Fruit fly (Drosophila melanogaster) whole organism, wandering third instar larva: ENCODE data around the gene Taf4.

Source experiments
- Abd-B ChIP-seq: fragments of >200 bp; optimal IDR thresholded peaks from 2 replicates; lab custom pipeline; 2017; ENCODE audit warnings: missing biosample characterization, missing genetic modification characterization
- CG32264 ChIP-seq: fragments of 200-800 bp; sonication (Bioruptor generic); optimal IDR thresholded peaks from 2 replicates; lab custom pipeline; 2016; ENCODE audit warnings: missing biosample characterization, missing genetic modification characterization
- CG9705 ChIP-seq: fragments of 200-800 bp; sonication (Bioruptor generic); optimal IDR thresholded peaks from 2 replicates; lab custom pipeline; 2018; ENCODE audit warnings: missing biosample characterization, mild to moderate bottlenecking, missing genetic modification characterization
- CrebA ChIP-seq: fragments of 200-800 bp; sonication (Bioruptor generic); optimal IDR thresholded peaks from 2 replicates; lab custom pipeline; 2016; ENCODE audit warnings: missing biosample characterization, mild to moderate bottlenecking, missing genetic modification characterization, borderline replicate concordance
- Dfd ChIP-seq: fragments of >200 bp; optimal IDR thresholded peaks from 2 replicates; lab custom pipeline; 2017; ENCODE audit warnings: missing biosample characterization, missing genetic modification characterization
- Dif ChIP-seq: fragments of 200-275, 200-300 bp; sonication (Bioruptor generic); optimal IDR thresholded peaks from 2 replicates; lab custom pipeline; 2018; ENCODE audit warnings: missing biosample characterization, missing genetic modification characterization; ENCODE audit not compliant: partially characterized antibody
- Hnf4 ChIP-seq: fragments of 200-800 bp; sonication (Bioruptor generic); optimal IDR thresholded peaks from 2 replicates; lab custom pipeline; 2016; ENCODE audit warnings: missing biosample characterization, mild to moderate bottlenecking, missing genetic modification characterization
- Hr83 ChIP-seq: fragments of 200-300 bp; sonication (Bioruptor generic); optimal IDR thresholded peaks from 2 replicates; lab custom pipeline; 2016; ENCODE audit warnings: missing biosample characterization, mild to moderate bottlenecking, missing genetic modification characterization, moderate library complexity; ENCODE audit not compliant: poor library complexity, severe bottlenecking
- Jra ChIP-seq: sonication (Bioruptor generic); optimal IDR thresholded peaks from 2 replicates; lab custom pipeline; 2016; ENCODE audit warnings: missing biosample characterization, missing genetic modification characterization
- Mio ChIP-seq: sonication (Bioruptor generic); optimal IDR thresholded peaks from 2 replicates; lab custom pipeline; 2016; ENCODE audit warnings: missing biosample characterization, missing genetic modification characterization
- Myc ChIP-seq: fragments of >200 bp; optimal IDR thresholded peaks from 2 replicates; lab custom pipeline; 2017
- OdsH ChIP-seq: fragments of 200-800 bp; sonication (Bioruptor generic); optimal IDR thresholded peaks from 2 replicates; lab custom pipeline; 2016; ENCODE audit warnings: missing biosample characterization, mild to moderate bottlenecking, missing genetic modification characterization
- Rel ChIP-seq, 2 experiments: fragments of 200-800 bp; sonication (Bioruptor generic) in 1 of 2; optimal IDR thresholded peaks; 2 replicates in 1 of 2; 3 replicates in 1 of 2; lab custom pipeline; 2016 to 2019; ENCODE audit warnings: mild to moderate bottlenecking in 2 of 2, missing biosample characterization in 2 of 2, missing genetic modification characterization in 2 of 2, moderate library complexity in 1 of 2
- Sp1 ChIP-seq: fragments of 200-800 bp; sonication (Bioruptor generic); optimal IDR thresholded peaks from 3 replicates; lab custom pipeline; 2019; ENCODE audit warnings: missing biosample characterization, mild to moderate bottlenecking, missing genetic modification characterization, moderate library complexity
- Vsx2 ChIP-seq: fragments of 200-300, 225-300 bp; sonication (Bioruptor generic); optimal IDR thresholded peaks from 2 replicates; lab custom pipeline; 2018; ENCODE audit warnings: missing biosample characterization, missing genetic modification characterization; ENCODE audit not compliant: partially characterized antibody
- br ChIP-seq: fragments of 200-800 bp; sonication (Bioruptor generic); optimal IDR thresholded peaks from 2 replicates; lab custom pipeline; 2016; ENCODE audit warnings: missing biosample characterization, missing genetic modification characterization
- brk ChIP-seq: fragments of 200-800 bp; sonication (Bioruptor generic); optimal IDR thresholded peaks from 2 replicates; lab custom pipeline; 2016; ENCODE audit warnings: missing biosample characterization, mild to moderate bottlenecking, missing genetic modification characterization
- dl ChIP-seq, 2 experiments: fragments of 175-275, 200-275 bp in 1 of 2; fragments of 200-275 bp in 1 of 2; sonication (Bioruptor generic); optimal IDR thresholded peaks; lab custom pipeline; 2018; ENCODE audit warnings: mild to moderate bottlenecking in 2 of 2, missing biosample characterization in 2 of 2, missing genetic modification characterization in 2 of 2, moderate library complexity in 2 of 2; ENCODE audit not compliant: partially characterized antibody in 2 of 2, insufficient read depth in 1 of 2
- dmrt93B ChIP-seq: fragments of 200-800 bp; sonication (Bioruptor generic); optimal IDR thresholded peaks from 2 replicates; lab custom pipeline; 2018; ENCODE audit warnings: missing biosample characterization, mild to moderate bottlenecking, missing genetic modification characterization
- dsf ChIP-seq: sonication (Bioruptor generic); optimal IDR thresholded peaks from 2 replicates; lab custom pipeline; 2016; ENCODE audit warnings: missing biosample characterization, missing genetic modification characterization, borderline replicate concordance
- ey ChIP-seq: fragments of 200-800 bp; sonication (Bioruptor generic); optimal IDR thresholded peaks from 2 replicates; lab custom pipeline; 2016; ENCODE audit warnings: missing biosample characterization, missing genetic modification characterization
- foxo ChIP-seq, 2 experiments: fragments of 200-800 bp; sonication (Bioruptor generic); optimal IDR thresholded peaks; 2 replicates in 1 of 2; 3 replicates in 1 of 2; lab custom pipeline; 2016 to 2017; ENCODE audit warnings: missing biosample characterization in 2 of 2, missing genetic modification characterization in 2 of 2
- fru ChIP-seq: fragments of 200-800 bp; sonication (Bioruptor generic); optimal IDR thresholded peaks from 3 replicates; lab custom pipeline; 2016; ENCODE audit warnings: missing biosample characterization, mild to moderate bottlenecking, missing genetic modification characterization
- lola ChIP-seq: fragments of >200 bp; optimal IDR thresholded peaks from 2 replicates; lab custom pipeline; 2017; ENCODE audit warnings: missing biosample characterization, missing genetic modification characterization
- pan ChIP-seq: fragments of >200 bp; optimal IDR thresholded peaks from 2 replicates; lab custom pipeline; 2017
- psq ChIP-seq: fragments of 200-800 bp; sonication (Bioruptor generic); optimal IDR thresholded peaks from 3 replicates; lab custom pipeline; 2017; ENCODE audit warnings: missing biosample characterization, mild to moderate bottlenecking, missing genetic modification characterization, moderate library complexity
- sv ChIP-seq: fragments of 200-800 bp; sonication (Bioruptor generic); optimal IDR thresholded peaks from 3 replicates; lab custom pipeline; 2016; ENCODE audit warnings: missing biosample characterization, missing genetic modification characterization
- usp ChIP-seq: fragments of >200 bp; optimal IDR thresholded peaks from 2 replicates; lab custom pipeline; 2017; ENCODE audit warnings: missing biosample characterization, missing genetic modification characterization
- woc ChIP-seq: sonication (Bioruptor generic); optimal IDR thresholded peaks from 2 replicates; lab custom pipeline; 2016; ENCODE audit warnings: missing biosample characterization, mild to moderate bottlenecking, missing genetic modification characterization

The Taf4 gene

DNA sequence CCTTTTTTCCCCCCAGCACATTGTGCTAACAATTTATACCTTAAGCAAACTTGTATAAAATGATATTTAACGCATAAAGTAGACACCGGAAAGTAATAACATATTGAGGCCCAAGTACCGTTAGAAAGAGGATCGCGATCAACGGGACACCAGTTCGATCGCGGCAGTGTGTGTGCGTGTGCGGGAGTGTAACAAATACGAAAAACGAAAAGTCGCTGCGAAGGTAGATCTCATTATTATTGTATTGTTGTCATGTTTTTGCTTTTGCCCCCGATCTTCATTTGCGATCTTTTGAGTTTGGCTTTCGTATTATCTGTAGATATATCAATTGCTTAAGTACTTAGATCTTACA lies 19.0 kb downstream of the Taf4 start:
- no peak for TF ChIP-seq brk (GFP tag; lab: Kevin White, UChicago)
- TF ChIP-seq CG9705: no peak
- TF ChIP-seq OdsH (GFP tag; lab: Kevin White, UChicago): no peak
- TF ChIP-seq CrebA (GFP tag; lab: Kevin White, UChicago): no peak
- TF ChIP-seq foxo (GFP tag; optimal IDR thresholded peaks at IDR 0.05; lab: Kevin White, UChicago): no peak
- no peak for TF ChIP-seq Abd-B (GFP tag; lab: Kevin White, UChicago)
- TF ChIP-seq sv (GFP tag; lab: Kevin White, UChicago): no peak
- no peak for TF ChIP-seq lola (GFP tag; lab: Kevin White, UChicago)
- no peak for TF ChIP-seq CG32264 (GFP tag; lab: Kevin White, UChicago)
- TF ChIP-seq ey (GFP tag; lab: Kevin White, UChicago): no peak
- TF ChIP-seq Hnf4 (GFP tag; lab: Kevin White, UChicago): no peak
- TF ChIP-seq pan (lab: Kevin White, UChicago): no peak
- TF ChIP-seq usp: no peak
- no peak for TF ChIP-seq br
- no peak for TF ChIP-seq dl (GFP tag; optimal IDR thresholded peaks at IDR 0.05; lab: Kevin White, UChicago; ENCODE audit: insufficient read depth in 1 of 2, partially characterized antibody in 2 of 2)
- no peak for TF ChIP-seq woc (GFP tag; lab: Kevin White, UChicago)
- no peak for TF ChIP-seq Dif (GFP tag; lab: Kevin White, UChicago)
- no peak for TF ChIP-seq Vsx2 (GFP tag; lab: Kevin White, UChicago)
- no peak for TF ChIP-seq psq (GFP tag; lab: Kevin White, UChicago)

DNA sequence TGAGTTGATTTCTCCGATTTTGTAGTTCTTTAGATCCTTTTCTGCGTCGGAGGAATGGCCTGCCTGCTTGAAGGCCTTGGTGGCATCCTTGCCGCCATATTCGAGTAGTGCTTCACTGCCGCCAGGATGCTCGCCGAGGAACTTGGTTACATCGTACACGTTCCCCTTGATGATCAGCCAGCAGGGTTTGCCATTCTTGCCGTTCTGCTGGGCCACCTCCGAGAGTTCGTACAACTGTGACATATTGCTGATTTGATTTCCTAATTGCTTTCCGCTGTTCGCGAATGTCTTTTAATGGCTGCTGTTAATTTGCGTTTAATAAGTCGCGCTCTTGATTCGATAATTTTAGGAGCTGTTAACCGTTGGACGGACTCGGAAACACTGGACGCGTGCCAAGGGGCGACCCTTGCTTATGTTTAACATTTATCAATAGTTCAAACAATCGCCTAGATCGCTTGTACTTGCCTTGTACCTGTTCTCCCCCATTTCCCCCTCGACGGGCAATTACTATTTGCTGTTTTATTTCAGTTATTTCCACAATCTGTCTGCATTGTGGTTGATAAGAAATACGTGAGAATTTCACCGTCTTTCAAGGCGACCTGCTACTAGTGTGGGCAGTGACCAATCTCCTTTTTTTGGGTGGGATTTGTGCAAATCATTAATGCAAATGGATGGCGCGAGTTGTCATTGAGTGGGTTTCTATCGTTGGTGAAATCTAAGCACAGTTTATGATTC lies 24.0 kb downstream of the Taf4 start:
- TF ChIP-seq Mio (GFP tag; lab: Kevin White, UChicago) (no peak), Vsx2 (GFP tag; lab: Kevin White, UChicago) (no peak), Abd-B (GFP tag; lab: Kevin White, UChicago) (no peak), ey (GFP tag; lab: Kevin White, UChicago) (no peak), br (no peak), Jra (GFP tag; lab: Kevin White, UChicago) (no peak), Hnf4 (GFP tag; lab: Kevin White, UChicago) (no peak), Rel (GFP tag; optimal IDR thresholded peaks at IDR 0.05; lab: Kevin White, UChicago) (no peak), Rel (tag; optimal IDR thresholded peaks at IDR 0.05; lab: Kevin White, UChicago) (no peak), Sp1 (no peak), fru (GFP tag; lab: Kevin White, UChicago) (no peak), sv (GFP tag; lab: Kevin White, UChicago) (no peak), Myc (lab: Kevin White, UChicago) (no peak), pan (lab: Kevin White, UChicago) (no peak), dl (GFP tag; optimal IDR thresholded peaks at IDR 0.05; lab: Kevin White, UChicago; ENCODE audit: insufficient read depth in 1 of 2, partially characterized antibody in 2 of 2) (no peak), brk (GFP tag; lab: Kevin White, UChicago) (no peak), dsf (GFP tag; lab: Kevin White, UChicago) (no peak)

DNA sequence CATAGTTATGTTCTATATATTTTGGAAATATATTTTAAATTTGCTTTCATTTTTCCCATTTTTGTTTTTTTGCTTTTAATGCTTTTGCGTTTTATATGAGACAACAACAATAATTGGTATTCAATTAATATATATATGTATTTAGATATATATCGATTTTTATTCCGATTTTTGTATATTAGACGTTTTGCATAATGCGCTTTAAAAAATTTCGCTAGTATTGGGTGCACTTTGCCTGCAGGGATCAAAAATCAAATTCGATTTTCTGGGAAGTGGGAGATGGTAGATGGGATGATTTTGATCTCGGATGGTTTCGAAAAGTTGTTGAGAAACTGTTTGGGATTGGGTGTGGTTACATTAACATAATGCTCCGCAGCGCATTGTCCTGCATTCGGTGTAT lies 24.8 kb downstream of the Taf4 start, which contains the start of gene CG5157:
CG5157 (minus strand) TSS at position 101 of the 400 bp plus-strand sequence.
- TF ChIP-seq dmrt93B (GFP tag; lab: Kevin White, UChicago) (no peak), Rel (GFP tag; optimal IDR thresholded peaks at IDR 0.05; lab: Kevin White, UChicago) (no peak), Rel (tag; optimal IDR thresholded peaks at IDR 0.05; lab: Kevin White, UChicago) (no peak), fru (GFP tag; lab: Kevin White, UChicago) (no peak), Mio (GFP tag; lab: Kevin White, UChicago) (no peak)

DNA sequence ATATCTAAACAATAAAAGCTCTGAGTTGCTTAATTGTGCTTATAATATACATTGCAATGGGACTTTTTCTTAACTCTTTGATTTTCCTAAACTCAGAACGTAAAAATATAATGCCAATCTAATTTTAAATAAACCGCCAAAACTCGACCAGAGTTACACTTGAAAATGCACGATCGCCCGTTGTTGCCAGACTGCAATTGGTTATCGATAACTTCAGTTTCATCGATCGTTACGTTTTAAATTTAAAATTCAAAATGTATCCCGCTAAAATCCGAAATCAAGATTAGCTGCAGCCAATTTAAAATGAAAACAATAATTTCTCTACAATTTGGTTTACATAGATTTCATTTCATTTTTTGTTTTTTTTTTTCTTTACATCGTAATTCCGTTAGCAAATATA lies 26.1 kb downstream of the Taf4 start:
- TF ChIP-seq Dif (GFP tag; lab: Kevin White, UChicago): peak; percentile 34
- TF ChIP-seq dmrt93B (GFP tag; lab: Kevin White, UChicago): no peak
- TF ChIP-seq brk (GFP tag; lab: Kevin White, UChicago): peak; percentile 38
- no peak for TF ChIP-seq br

DNA sequence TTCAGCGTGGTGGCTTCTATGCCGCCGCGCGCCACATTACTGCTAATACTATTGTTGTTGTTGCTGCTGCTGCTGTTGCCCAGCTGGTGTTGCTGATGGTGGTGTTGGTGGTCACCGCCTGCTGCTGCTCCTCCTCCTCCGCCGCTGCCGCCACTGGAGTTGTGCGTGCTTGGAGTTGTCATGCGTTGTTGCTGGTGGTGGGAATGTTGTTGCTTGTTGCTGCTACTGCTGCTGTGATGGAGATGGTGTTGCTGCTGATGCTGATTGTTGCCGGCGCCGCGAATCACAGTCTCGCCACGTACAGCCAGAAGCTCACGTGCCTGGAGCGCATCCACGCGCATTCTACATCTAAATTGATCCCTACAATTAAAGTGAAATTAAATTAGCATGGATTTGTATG lies 28.5 kb downstream of the Taf4 start:
- no peak for TF ChIP-seq Hr83
- peak; percentile 93 for TF ChIP-seq Dfd (GFP tag; lab: Kevin White, UChicago)
- no peak for TF ChIP-seq woc (GFP tag; lab: Kevin White, UChicago)
- TF ChIP-seq Dif (GFP tag; lab: Kevin White, UChicago): no peak
- no peak for TF ChIP-seq ey (GFP tag; lab: Kevin White, UChicago)
